Worm (Caenorhabditis elegans) whole organism, L4 larva: ENCODE data around the gene eat-4.

Experiments
- lin-15B ChIP-seq: fragments of 150-350 bp; sonication (generic microtip); optimal IDR thresholded peaks from 3 replicates; lab custom pipeline; 2014; ENCODE audit warnings: missing biosample characterization, missing genetic modification characterization
- lin-29 ChIP-seq: fragments of 200-800 bp; sonication (Bioruptor generic); IDR thresholded peaks from 2 replicates; pipeline ENCODE4 v1.3.6; 2022; ENCODE audit warnings: missing genetic modification reagents, missing genetic modification characterization, missing compliant biosample characterization
- mdl-1 ChIP-seq, 2 experiments: fragments of 150-350 bp in 1 of 2; sonication (generic microtip) in 1 of 2; optimal IDR thresholded peaks; 2 replicates each; lab custom pipeline; 2014 to 2017; ENCODE audit warnings: missing biosample characterization in 2 of 2, missing genetic modification characterization in 2 of 2
- nhr-28 ChIP-seq: fragments of 150-350 bp; optimal IDR thresholded peaks from 2 replicates; lab custom pipeline; 2014; ENCODE audit warnings: missing biosample characterization, missing genetic modification characterization
- nhr-6 ChIP-seq: fragments of 150-350 bp; optimal IDR thresholded peaks from 2 replicates; lab custom pipeline; 2014; ENCODE audit warnings: missing biosample characterization, missing genetic modification characterization
- nhr-76 ChIP-seq: fragments of 150-350 bp; optimal IDR thresholded peaks from 2 replicates; lab custom pipeline; 2014; ENCODE audit warnings: missing biosample characterization, missing genetic modification characterization
- rbr-2 ChIP-seq: sonication (generic microtip); optimal IDR thresholded peaks from 2 replicates; lab custom pipeline; 2016; ENCODE audit warnings: missing genotype, missing genetic modification characterization, missing compliant biosample characterization
- snpc-4 ChIP-seq: fragments of 150-350 bp; optimal IDR thresholded peaks from 2 replicates; lab custom pipeline; 2014; ENCODE audit warnings: missing biosample characterization, missing genetic modification characterization
- zag-1 ChIP-seq: fragments of 150-350 bp; optimal IDR thresholded peaks from 2 replicates; lab custom pipeline; 2014; ENCODE audit warnings: missing biosample characterization, missing genetic modification characterization
- ztf-11 ChIP-seq: fragments of 150-350 bp; optimal IDR thresholded peaks from 2 replicates; lab custom pipeline; 2014; ENCODE audit warnings: missing biosample characterization, missing genetic modification characterization

DNA sequence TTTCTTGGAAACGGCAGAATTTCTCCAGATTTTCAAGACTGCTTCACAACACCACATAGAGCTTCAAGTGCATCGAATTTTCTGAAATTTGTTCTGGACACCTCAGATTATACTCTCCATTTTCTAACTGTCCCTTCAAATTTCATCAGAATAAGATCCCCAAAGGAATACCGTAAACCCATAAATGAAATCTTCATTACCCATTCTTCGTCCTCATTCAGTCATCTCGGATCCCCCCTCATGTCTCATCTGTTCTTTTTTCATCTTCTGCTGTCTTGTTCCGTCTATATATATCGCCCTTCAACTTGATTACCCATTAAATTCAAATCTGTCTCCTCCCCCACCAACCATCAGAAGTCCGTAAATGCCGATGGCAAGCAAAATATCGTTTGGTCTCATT lies 22.6 kb upstream of the eat-4 start:
- TF ChIP-seq mdl-1 (tag; optimal IDR thresholded peaks at IDR 0.05; lab: Kevin White, UChicago) (no peak), ztf-11 (no peak), nhr-6 (no peak), lin-29 (no peak), nhr-76 (tag; lab: Kevin White, UChicago) (no peak), nhr-28 (no peak), snpc-4 (tag; lab: Kevin White, UChicago) (no peak), rbr-2 (no peak), lin-15B (tag; lab: Kevin White, UChicago) (no peak), zag-1 (no peak)
